Worm (Caenorhabditis elegans) whole organism, L1 larva: Measurements from ENCODE around the gene adm-2.

Experiments used
- blmp-1 ChIP-seq: fragments of 150-350 bp; optimal IDR thresholded peaks from 2 replicates; lab custom pipeline; 2014; ENCODE audit warnings: missing biosample characterization, missing genetic modification characterization
- egl-27 ChIP-seq, 2 experiments: fragments of 150-350 bp in 1 of 2; sonication (generic microtip); optimal IDR thresholded peaks; 3 replicates each; lab custom pipeline; 2017 to 2018; ENCODE audit warnings: missing biosample characterization in 2 of 2, missing genetic modification characterization in 2 of 2, missing genetic modification reagents in 2 of 2
- elt-3 ChIP-seq, 6 experiments: fragments of 150-350 bp in 1 of 6; sonication (generic microtip); optimal IDR thresholded peaks; 2 replicates each; lab custom pipeline; 2017 to 2018; ENCODE audit warnings: missing biosample characterization in 6 of 6, missing genetic modification characterization in 6 of 6, inconsistent platforms in 1 of 6
- lir-3 ChIP-seq: sonication (generic microtip); optimal IDR thresholded peaks from 2 replicates; lab custom pipeline; 2016; ENCODE audit warnings: mild to moderate bottlenecking, missing genetic modification characterization, moderate library complexity, missing compliant biosample characterization; ENCODE audit not compliant: poor library complexity
- nhr-237 ChIP-seq: fragments of 150-350 bp; optimal IDR thresholded peaks from 2 replicates; lab custom pipeline; 2014; ENCODE audit warnings: missing biosample characterization, missing genetic modification characterization
- vab-15 ChIP-seq: sonication (generic microtip); optimal IDR thresholded peaks from 2 replicates; lab custom pipeline; 2017; ENCODE audit warnings: missing genotype, mild to moderate bottlenecking, missing genetic modification characterization, missing compliant biosample characterization
- xbp-1 ChIP-seq: sonication (generic microtip); optimal IDR thresholded peaks from 2 replicates; lab custom pipeline; 2016; ENCODE audit warnings: missing genetic modification characterization, missing compliant biosample characterization

- TF ChIP-seq nhr-237 (no peak), xbp-1 (tag; lab: Kevin White, UChicago) (no peak), elt-3 (tag; optimal IDR thresholded peaks at IDR 0.05; lab: Kevin White, UChicago) (no peak), blmp-1 (tag; lab: Kevin White, UChicago) (no peak), vab-15 (tag; lab: Kevin White, UChicago) (no peak), lir-3 (tag; lab: Kevin White, UChicago) (no peak), egl-27 (tag; optimal IDR thresholded peaks at IDR 0.05; lab: Kevin White, UChicago) (no peak)
Measured at ce11 chrX:13647305-13647704, 40.5 kb upstream of the adm-2 start, which contains the start of gene C40C9.3.
